Worm (Caenorhabditis elegans) whole organism, late embryonic: ENCODE measurements around the gene bud-13.

Experiments used
- ama-1 ChIP-seq: fragments of 150-350 bp; optimal IDR thresholded peaks from 2 replicates; lab custom pipeline; 2014
- ceh-2 ChIP-seq: sonication (generic microtip); optimal IDR thresholded peaks from 2 replicates; lab custom pipeline; 2016; ENCODE audit warnings: missing genotype, missing genetic modification characterization, missing compliant biosample characterization
- ceh-45 ChIP-seq: fragments of 200-800 bp; sonication (Bioruptor generic); IDR thresholded peaks from 2 replicates; pipeline ENCODE4 v1.3.6; 2022; ENCODE audit warnings: missing genetic modification reagents, missing genetic modification characterization, missing compliant biosample characterization
- dmd-4 ChIP-seq: sonication (generic microtip); optimal IDR thresholded peaks from 2 replicates; lab custom pipeline; 2016; ENCODE audit warnings: borderline replicate concordance, missing genetic modification characterization, missing compliant biosample characterization
- fax-1 ChIP-seq: sonication (generic microtip); optimal IDR thresholded peaks from 2 replicates; lab custom pipeline; 2016; ENCODE audit warnings: missing genotype, missing genetic modification characterization, missing compliant biosample characterization
- lim-6 ChIP-seq: sonication (generic microtip); optimal IDR thresholded peaks from 2 replicates; lab custom pipeline; 2016; ENCODE audit warnings: missing genetic modification characterization, missing compliant biosample characterization
- lin-11 ChIP-seq: fragments of 200-800 bp; sonication (Bioruptor generic); optimal IDR thresholded peaks from 2 replicates; lab custom pipeline; 2018; ENCODE audit warnings: mild to moderate bottlenecking, missing genetic modification characterization, missing compliant biosample characterization
- pha-4 ChIP-seq: fragments of 150-350 bp; optimal IDR thresholded peaks from 2 replicates; lab custom pipeline; 2018; ENCODE audit warnings: missing biosample characterization, missing genetic modification reagents, missing genetic modification characterization
- pqm-1 ChIP-seq: sonication (generic microtip); optimal IDR thresholded peaks from 2 replicates; lab custom pipeline; 2016; ENCODE audit warnings: missing genetic modification characterization, missing compliant biosample characterization
- rnt-1 ChIP-seq: sonication (generic microtip); optimal IDR thresholded peaks from 2 replicates; lab custom pipeline; 2016; ENCODE audit warnings: missing genetic modification characterization, missing compliant biosample characterization
- zip-5 ChIP-seq: sonication (generic microtip); optimal IDR thresholded peaks from 2 replicates; lab custom pipeline; 2016; ENCODE audit warnings: missing genetic modification characterization, missing compliant biosample characterization

DNA sequence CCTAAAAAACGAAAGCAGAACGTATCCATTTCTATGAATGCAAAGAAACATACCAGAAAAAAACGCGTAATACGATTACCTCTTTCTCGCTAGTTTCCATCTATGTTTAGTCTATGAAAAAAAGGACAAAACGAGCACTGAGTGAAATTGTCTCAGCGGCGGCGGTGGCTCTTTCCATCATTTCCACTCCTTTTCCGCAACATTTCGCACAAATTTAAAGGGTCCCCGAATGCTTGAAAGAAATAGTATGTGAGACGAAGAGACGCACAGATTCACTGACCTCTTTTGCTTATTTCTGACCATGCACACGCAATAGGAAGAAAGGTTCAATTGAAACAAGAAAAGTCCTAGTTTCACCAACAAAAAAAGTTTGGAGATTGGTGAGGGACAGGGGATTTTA lies 21.2 kb downstream of the bud-13 start:
- TF ChIP-seq ama-1 (lab: Kevin White, UChicago) (no peak), dmd-4 (tag; lab: Kevin White, UChicago) (no peak), zip-5 (tag; lab: Kevin White, UChicago) (no peak), ceh-2 (tag; lab: Kevin White, UChicago) (no peak), lin-11 (no peak), ceh-45 (no peak), pha-4 (tag; lab: Kevin White, UChicago) (no peak), pqm-1 (no peak), rnt-1 (tag; lab: Kevin White, UChicago) (no peak), lim-6 (no peak), fax-1 (no peak)
